Worm (Caenorhabditis elegans) whole organism, L1 larva: Measurements from ENCODE around the gene aagr-2.

Source experiments
- C04F5.9 ChIP-seq: sonication (generic microtip); optimal IDR thresholded peaks from 2 replicates; lab custom pipeline; 2016; ENCODE audit warnings: missing genetic modification characterization, missing compliant biosample characterization
- C16A3.4 ChIP-seq: fragments of 150-350 bp; optimal IDR thresholded peaks from 2 replicates; lab custom pipeline; 2014; ENCODE audit warnings: missing biosample characterization, missing genetic modification characterization
- C34B4.2 ChIP-seq: sonication (generic microtip); optimal IDR thresholded peaks from 2 replicates; lab custom pipeline; 2017; ENCODE audit warnings: mild to moderate bottlenecking, missing genetic modification characterization, missing compliant biosample characterization
- Y116A8C.19 ChIP-seq: sonication (generic microtip); optimal IDR thresholded peaks from 2 replicates; lab custom pipeline; 2016; ENCODE audit warnings: missing compliant biosample characterization, missing genetic modification characterization, borderline replicate concordance
- blmp-1 ChIP-seq: fragments of 150-350 bp; optimal IDR thresholded peaks from 2 replicates; lab custom pipeline; 2014; ENCODE audit warnings: missing biosample characterization, missing genetic modification characterization
- ceh-63 ChIP-seq: fragments of 200-800 bp; sonication (Bioruptor generic); optimal IDR thresholded peaks from 2 replicates; lab custom pipeline; 2018; ENCODE audit warnings: mild to moderate bottlenecking, missing genetic modification characterization, missing compliant biosample characterization
- ceh-90 ChIP-seq: sonication (generic microtip); optimal IDR thresholded peaks from 2 replicates; lab custom pipeline; 2016; ENCODE audit warnings: missing genetic modification characterization, missing compliant biosample characterization
- ces-1 ChIP-seq: fragments of 150-350 bp; optimal IDR thresholded peaks from 2 replicates; lab custom pipeline; 2014; ENCODE audit warnings: missing biosample characterization, missing genetic modification reagents, missing genetic modification characterization
- dpl-1 ChIP-seq, 3 experiments: fragments of 150-350 bp in 2 of 3; sonication (generic microtip) in 1 of 3; optimal IDR thresholded peaks; 2 replicates each; lab custom pipeline; 2014 to 2017; ENCODE audit warnings: missing biosample characterization in 3 of 3, missing genetic modification characterization in 3 of 3, missing genetic modification reagents in 3 of 3
- dsc-1 ChIP-seq: sonication (generic microtip); optimal IDR thresholded peaks from 2 replicates; lab custom pipeline; 2016; ENCODE audit warnings: mild to moderate bottlenecking, missing genetic modification characterization, missing compliant biosample characterization
- efl-3 ChIP-seq: fragments of 200-800 bp; sonication (Bioruptor generic); optimal IDR thresholded peaks from 2 replicates; lab custom pipeline; 2018; ENCODE audit warnings: mild to moderate bottlenecking, missing genetic modification characterization, missing compliant biosample characterization
- egl-27 ChIP-seq, 2 experiments: fragments of 150-350 bp in 1 of 2; sonication (generic microtip); optimal IDR thresholded peaks; 3 replicates each; lab custom pipeline; 2017 to 2018; ENCODE audit warnings: missing biosample characterization in 2 of 2, missing genetic modification characterization in 2 of 2, missing genetic modification reagents in 2 of 2
- elt-2 ChIP-seq: sonication (generic microtip); optimal IDR thresholded peaks from 2 replicates; lab custom pipeline; 2016; ENCODE audit warnings: missing genetic modification characterization, mild to moderate bottlenecking, inconsistent platforms, missing compliant biosample characterization, missing genetic modification reagents
- elt-3 ChIP-seq, 6 experiments: fragments of 150-350 bp in 1 of 6; sonication (generic microtip); optimal IDR thresholded peaks; 2 replicates each; lab custom pipeline; 2017 to 2018; ENCODE audit warnings: missing biosample characterization in 6 of 6, missing genetic modification characterization in 6 of 6, inconsistent platforms in 1 of 6
- fkh-4 ChIP-seq: sonication (generic microtip); optimal IDR thresholded peaks from 2 replicates; lab custom pipeline; 2016; ENCODE audit warnings: missing compliant biosample characterization, missing genetic modification characterization, borderline replicate concordance
- fkh-8 ChIP-seq: sonication (generic microtip); optimal IDR thresholded peaks from 2 replicates; lab custom pipeline; 2016; ENCODE audit warnings: mild to moderate bottlenecking, missing genetic modification characterization, missing compliant biosample characterization
- hlh-17 ChIP-seq: fragments of 200-800 bp; sonication (Bioruptor generic); optimal IDR thresholded peaks from 2 replicates; lab custom pipeline; 2018; ENCODE audit warnings: missing genetic modification characterization, mild to moderate bottlenecking, missing compliant biosample characterization, moderate library complexity, borderline replicate concordance
- isw-1 ChIP-seq: fragments of 200-800 bp; sonication (Bioruptor generic); IDR thresholded peaks from 2 replicates; pipeline ENCODE4 v1.3.6; 2022; ENCODE audit warnings: missing genetic modification characterization, missing compliant biosample characterization
- lin-13 ChIP-seq: fragments of 150-350 bp; optimal IDR thresholded peaks from 2 replicates; lab custom pipeline; 2014; ENCODE audit warnings: missing biosample characterization, missing genetic modification reagents, missing genetic modification characterization
- lin-14 ChIP-seq: fragments of 200-800 bp; sonication (Bioruptor generic); optimal IDR thresholded peaks from 2 replicates; lab custom pipeline; 2018; ENCODE audit warnings: mild to moderate bottlenecking, missing genetic modification characterization, moderate library complexity, missing compliant biosample characterization
- lin-35 ChIP-seq, 2 experiments: fragments of 150-350 bp; optimal IDR thresholded peaks; 2 replicates each; lab custom pipeline; 2014; ENCODE audit warnings: missing biosample characterization in 2 of 2, missing genetic modification characterization in 2 of 2, missing genetic modification reagents in 2 of 2
- lin-39 ChIP-seq: fragments of 150-350 bp; optimal IDR thresholded peaks from 2 replicates; lab custom pipeline; 2014; ENCODE audit warnings: missing biosample characterization, missing genetic modification reagents, missing genetic modification characterization
- lir-3 ChIP-seq: sonication (generic microtip); optimal IDR thresholded peaks from 2 replicates; lab custom pipeline; 2016; ENCODE audit warnings: mild to moderate bottlenecking, missing genetic modification characterization, moderate library complexity, missing compliant biosample characterization; ENCODE audit not compliant: poor library complexity
- lsy-2 ChIP-seq, 2 experiments: fragments of 150-350 bp; optimal IDR thresholded peaks; 2 replicates each; lab custom pipeline; 2014; ENCODE audit warnings: missing biosample characterization in 2 of 2, missing genetic modification characterization in 2 of 2
- mab-9 ChIP-seq: fragments of 200-800 bp; sonication (Bioruptor generic); IDR thresholded peaks from 2 replicates; pipeline ENCODE4 v1.3.6; 2022; ENCODE audit warnings: missing genetic modification reagents, missing genetic modification characterization, missing compliant biosample characterization
- mef-2 ChIP-seq: fragments of 150-350 bp; optimal IDR thresholded peaks from 2 replicates; lab custom pipeline; 2014; ENCODE audit warnings: missing biosample characterization, missing genetic modification characterization
- nhr-20 ChIP-seq: sonication (generic microtip); optimal IDR thresholded peaks from 2 replicates; lab custom pipeline; 2016; ENCODE audit warnings: mild to moderate bottlenecking, missing genetic modification characterization, missing compliant biosample characterization
- nhr-47 ChIP-seq: sonication (generic microtip); optimal IDR thresholded peaks from 2 replicates; lab custom pipeline; 2016; ENCODE audit warnings: mild to moderate bottlenecking, missing genetic modification characterization, moderate library complexity, missing compliant biosample characterization
- nhr-71 ChIP-seq: sonication (generic microtip); optimal IDR thresholded peaks from 2 replicates; lab custom pipeline; 2016; ENCODE audit warnings: mild to moderate bottlenecking, missing genetic modification characterization, moderate library complexity, missing compliant biosample characterization
- nhr-84 ChIP-seq: sonication (generic microtip); optimal IDR thresholded peaks from 2 replicates; lab custom pipeline; 2017; ENCODE audit warnings: missing biosample characterization, missing genetic modification characterization
- nhr-85 ChIP-seq: sonication (generic microtip); peaks from one replicate; lab custom pipeline; 2016; ENCODE audit warnings: missing genetic modification characterization, inconsistent platforms, missing compliant biosample characterization
- nhr-90 ChIP-seq: sonication (generic microtip); optimal IDR thresholded peaks from 2 replicates; lab custom pipeline; 2016; ENCODE audit warnings: mild to moderate bottlenecking, missing genetic modification characterization, missing compliant biosample characterization; ENCODE audit not compliant: poor library complexity
- pax-3 ChIP-seq: fragments of 200-800 bp; sonication (Bioruptor generic); optimal IDR thresholded peaks from 2 replicates; lab custom pipeline; 2018; ENCODE audit warnings: mild to moderate bottlenecking, missing genetic modification characterization, moderate library complexity, missing compliant biosample characterization
- pqm-1 ChIP-seq: sonication (generic microtip); optimal IDR thresholded peaks from 3 replicates; lab custom pipeline; 2017; ENCODE audit warnings: missing biosample characterization, missing genetic modification characterization
- sox-4 ChIP-seq: sonication (generic microtip); optimal IDR thresholded peaks from 2 replicates; lab custom pipeline; 2016; ENCODE audit warnings: missing genetic modification characterization, missing compliant biosample characterization
- swsn-7 ChIP-seq: sonication (generic microtip); optimal IDR thresholded peaks from 2 replicates; lab custom pipeline; 2016; ENCODE audit warnings: missing genetic modification characterization, missing compliant biosample characterization
- tbx-2 ChIP-seq: sonication (generic microtip); optimal IDR thresholded peaks from 2 replicates; lab custom pipeline; 2016; ENCODE audit warnings: missing genetic modification characterization, missing compliant biosample characterization
- unc-86 ChIP-seq: sonication (generic microtip); optimal IDR thresholded peaks from 2 replicates; lab custom pipeline; 2016; ENCODE audit warnings: missing genetic modification characterization, missing compliant biosample characterization
- unc-98 ChIP-seq: fragments of 200-800 bp; sonication (Bioruptor generic); IDR thresholded peaks from 2 replicates; pipeline ENCODE4 v1.3.6; 2022; ENCODE audit warnings: missing genetic modification characterization, missing compliant biosample characterization
- vab-15 ChIP-seq: sonication (generic microtip); optimal IDR thresholded peaks from 2 replicates; lab custom pipeline; 2017; ENCODE audit warnings: missing genotype, mild to moderate bottlenecking, missing genetic modification characterization, missing compliant biosample characterization
- xbp-1 ChIP-seq: sonication (generic microtip); optimal IDR thresholded peaks from 2 replicates; lab custom pipeline; 2016; ENCODE audit warnings: missing genetic modification characterization, missing compliant biosample characterization
- zip-4 ChIP-seq: fragments of 200-800 bp; sonication (Bioruptor generic); optimal IDR thresholded peaks from 2 replicates; lab custom pipeline; 2018; ENCODE audit warnings: mild to moderate bottlenecking, missing genetic modification characterization, moderate library complexity, missing compliant biosample characterization
- ztf-11 ChIP-seq, 2 experiments: sonication (generic microtip); optimal IDR thresholded peaks; 2 replicates each; lab custom pipeline; 2016 to 2017; ENCODE audit warnings: missing genetic modification characterization in 2 of 2, missing biosample characterization in 1 of 2, missing compliant biosample characterization in 1 of 2
- ztf-4 ChIP-seq: fragments of 150-350 bp; optimal IDR thresholded peaks from 2 replicates; lab custom pipeline; 2014; ENCODE audit warnings: missing biosample characterization, missing genetic modification characterization

The aagr-2 gene

DNA sequence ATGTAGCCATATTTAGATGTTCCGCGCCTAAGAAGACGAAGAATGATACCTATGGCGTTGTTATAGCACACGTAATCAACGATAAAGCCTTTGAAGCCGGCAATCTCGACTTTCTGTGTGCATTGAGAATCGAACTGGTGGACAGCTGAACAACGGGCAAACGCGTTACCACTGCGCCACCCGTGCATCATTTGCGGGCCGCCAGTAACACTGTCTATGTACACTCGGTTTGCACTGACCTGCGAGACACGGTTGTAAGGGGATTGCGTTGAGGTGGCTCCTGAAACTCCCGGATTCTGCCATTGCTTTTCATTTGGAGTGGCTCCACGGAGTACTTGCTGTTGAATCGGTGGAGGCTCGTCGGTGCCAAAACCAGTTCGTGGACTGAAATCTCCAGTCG, 17.3 kb upstream of the aagr-2 start (continued):
- TF ChIP-seq ztf-4: no peak
- no peak for TF ChIP-seq unc-98 (GFP tag; lab: Robert Waterston, UW)
- peak; percentile 23 for TF ChIP-seq zip-4
- TF ChIP-seq lin-35 (GFP tag; optimal IDR thresholded peaks at IDR 0.05; lab: Kevin White, UChicago): peak; percentile 14 to 62
- TF ChIP-seq efl-3 (GFP tag; lab: Kevin White, UChicago): peak; percentile 31
- TF ChIP-seq elt-3 (tag; optimal IDR thresholded peaks at IDR 0.05; lab: Kevin White, UChicago): peak in 2 of 6 experiments; percentile 12 to 50
- peak; percentile 61 for TF ChIP-seq nhr-47
- no peak for TF ChIP-seq lin-39 (tag; lab: Kevin White, UChicago)
- peak in 2 of 3 experiments; percentile 6 to 36 for TF ChIP-seq dpl-1 (GFP tag; optimal IDR thresholded peaks at IDR 0.05; lab: Kevin White, UChicago)
- TF ChIP-seq unc-86 (tag; lab: Kevin White, UChicago): no peak
- TF ChIP-seq nhr-20 (tag; lab: Kevin White, UChicago): peak; percentile 40
- TF ChIP-seq C16A3.4 (tag; lab: Kevin White, UChicago): peak; percentile 72
- TF ChIP-seq hlh-17 (GFP tag; lab: Kevin White, UChicago): no peak
- TF ChIP-seq, all 84 proteins: peak for 28

DNA sequence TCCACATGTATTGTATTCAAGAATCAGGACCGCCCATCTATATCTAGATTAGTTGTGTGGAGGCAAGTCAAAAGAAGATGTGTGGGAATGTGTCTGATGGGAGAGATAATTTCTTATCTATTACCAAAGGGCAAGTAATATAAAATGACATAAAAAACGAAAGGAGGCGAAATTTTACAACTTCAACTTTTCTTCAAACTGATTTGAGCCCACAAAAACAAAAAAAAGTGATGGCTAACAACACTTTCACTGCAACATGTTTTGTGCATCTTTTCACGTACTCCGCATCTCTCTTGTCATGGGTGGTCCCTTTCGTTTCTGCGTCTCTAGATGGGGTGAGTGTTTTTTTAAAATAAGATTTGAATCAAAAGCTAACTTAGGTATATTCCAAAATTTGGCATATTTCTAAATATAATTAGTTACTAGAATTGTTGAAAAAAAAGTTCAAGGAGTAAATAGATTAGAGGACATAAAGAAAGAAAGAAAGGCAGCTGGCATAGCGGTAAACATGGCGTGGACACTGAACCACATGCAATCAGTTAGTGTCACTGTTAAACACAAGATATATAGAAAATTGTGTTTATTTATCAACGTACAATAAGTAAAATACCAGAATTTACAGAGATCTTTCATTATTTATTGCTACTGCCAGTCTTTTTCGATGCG, 16.6 kb upstream of the aagr-2 start, which contains the start of gene ZK546.19:
Gene ZK546.19, plus strand, starts transcription at position 186 of the 666 bp plus-strand sequence.
- TF ChIP-seq elt-2 (tag; lab: Kevin White, UChicago): peak; percentile 39
- TF ChIP-seq efl-3 (GFP tag; lab: Kevin White, UChicago): no peak
- TF ChIP-seq elt-3 (tag; optimal IDR thresholded peaks at IDR 0.05; lab: Kevin White, UChicago): no peak
- TF ChIP-seq lsy-2 (tag; optimal IDR thresholded peaks at IDR 0.05; lab: Kevin White, UChicago): peak in 1 of 2 experiments; percentile 15
- TF ChIP-seq dpl-1 (GFP tag; optimal IDR thresholded peaks at IDR 0.05; lab: Kevin White, UChicago): no peak
- TF ChIP-seq lin-14: peak; percentile 69
- no peak for TF ChIP-seq vab-15 (tag; lab: Kevin White, UChicago)
- peak; percentile 60 for TF ChIP-seq nhr-85 (tag; lab: Kevin White, UChicago)
- TF ChIP-seq blmp-1 (tag; lab: Kevin White, UChicago): peak; percentile 49
- TF ChIP-seq ceh-63 (GFP tag; lab: Kevin White, UChicago): no peak
- peak; percentile 31 for TF ChIP-seq C16A3.4 (tag; lab: Kevin White, UChicago)
- no peak for TF ChIP-seq lin-35 (GFP tag; optimal IDR thresholded peaks at IDR 0.05; lab: Kevin White, UChicago)
- TF ChIP-seq nhr-71 (tag; lab: Kevin White, UChicago): peak; percentile 39
- TF ChIP-seq, all 84 proteins: peak for 7

DNA sequence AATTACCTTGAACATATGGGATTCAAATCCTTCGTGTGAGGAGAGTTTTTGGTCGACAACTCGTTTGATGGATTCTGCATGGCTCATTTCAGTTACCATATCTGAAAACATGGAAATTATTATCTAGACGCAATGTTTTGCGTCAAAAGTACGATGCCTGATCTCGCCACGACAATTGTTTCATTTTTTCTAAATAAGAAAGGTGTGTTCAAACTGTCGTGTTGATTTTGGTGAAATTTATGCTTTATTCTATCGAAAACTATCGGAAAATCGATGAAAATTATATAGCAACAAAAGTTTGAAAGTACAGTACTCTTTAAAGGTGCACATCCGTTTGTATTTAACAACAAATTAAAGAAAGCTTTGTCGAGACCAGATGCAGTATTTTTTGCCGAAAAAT, 16.0 kb upstream of the aagr-2 start, which contains the start of gene cblc-1:
Gene cblc-1, minus strand, starts transcription at position 101 of the 400 bp plus-strand sequence.
- no peak for TF ChIP-seq nhr-20 (tag; lab: Kevin White, UChicago)
- TF ChIP-seq ztf-11 (tag; optimal IDR thresholded peaks at IDR 0.05; lab: Kevin White, UChicago): no peak
- no peak for TF ChIP-seq lin-13 (GFP tag; lab: Kevin White, UChicago)
- TF ChIP-seq ztf-4: no peak
- no peak for TF ChIP-seq fkh-8 (tag; lab: Kevin White, UChicago)
- TF ChIP-seq nhr-84 (tag; lab: Kevin White, UChicago): no peak
- no peak for TF ChIP-seq nhr-90 (tag; lab: Kevin White, UChicago)
- no peak for TF ChIP-seq lir-3 (tag; lab: Kevin White, UChicago)
- no peak for TF ChIP-seq lin-35 (GFP tag; optimal IDR thresholded peaks at IDR 0.05; lab: Kevin White, UChicago)

DNA sequence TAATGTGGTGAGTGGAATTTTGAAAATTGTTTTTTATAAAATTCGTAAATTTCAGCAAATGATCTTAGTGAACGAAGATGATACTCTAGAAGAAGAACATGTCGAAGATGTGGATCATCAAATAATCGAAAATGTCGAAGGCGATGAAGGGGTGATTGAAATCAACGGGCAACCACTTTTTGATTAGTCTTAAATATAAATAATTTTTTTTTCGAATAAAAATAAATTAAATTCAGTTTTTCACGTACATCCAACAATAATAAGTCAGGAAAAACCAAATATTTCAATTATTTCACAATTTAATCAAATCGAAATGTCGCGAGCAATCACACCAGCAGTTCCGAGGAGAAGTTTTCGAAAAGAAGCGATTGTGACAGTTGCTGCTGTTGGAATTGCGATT, 12.7 kb upstream of the aagr-2 start, which contains the start of gene ZK546.4:
Gene ZK546.4, plus strand, starts transcription at position 301 of the 400 bp plus-strand sequence.
- TF ChIP-seq pqm-1 (tag; lab: Kevin White, UChicago): no peak
- no peak for TF ChIP-seq egl-27 (tag; optimal IDR thresholded peaks at IDR 0.05; lab: Kevin White, UChicago)
- no peak for TF ChIP-seq lin-14
- no peak for TF ChIP-seq ces-1
- TF ChIP-seq pax-3 (tag; lab: Kevin White, UChicago): no peak
- no peak for TF ChIP-seq ceh-90 (tag; lab: Kevin White, UChicago)
- TF ChIP-seq mab-9 (GFP tag; lab: Robert Waterston, UW): no peak
- TF ChIP-seq mef-2: no peak
- TF ChIP-seq C34B4.2 (tag; lab: Kevin White, UChicago): no peak
- no peak for TF ChIP-seq isw-1 (GFP tag; lab: Robert Waterston, UW)
- no peak for TF ChIP-seq Y116A8C.19
- TF ChIP-seq dsc-1 (tag; lab: Kevin White, UChicago): no peak
- no peak for TF ChIP-seq sox-4 (tag; lab: Kevin White, UChicago)
- TF ChIP-seq xbp-1: no peak
- no peak for TF ChIP-seq swsn-7 (tag; lab: Kevin White, UChicago)
- no peak for TF ChIP-seq tbx-2
- no peak for TF ChIP-seq C04F5.9 (tag; lab: Kevin White, UChicago)
- no peak for TF ChIP-seq fkh-4 (tag; lab: Kevin White, UChicago)
- no peak for TF ChIP-seq nhr-47
